Worm (Caenorhabditis elegans) whole organism, L4 larva: ENCODE measurements around the gene F09F7.5.
A peak's percentile ranks its signal among the peaks of the same experiment; 100 is the strongest.

ENCODE experiments used
- ama-1 ChIP-seq: fragments of 150-350 bp; optimal IDR thresholded peaks from 2 replicates; lab custom pipeline; 2014; ENCODE audit warnings: inconsistent platforms, mixed read lengths
- hlh-11 ChIP-seq: fragments of 200-800 bp; sonication (Bioruptor generic); optimal IDR thresholded peaks from 2 replicates; lab custom pipeline; 2018; ENCODE audit warnings: mild to moderate bottlenecking, missing genetic modification characterization, missing compliant biosample characterization
- lsy-2 ChIP-seq, 2 experiments: fragments of 150-350 bp in 1 of 2; sonication (generic microtip) in 1 of 2; optimal IDR thresholded peaks; 2 replicates each; lab custom pipeline; 2014 to 2017; ENCODE audit warnings: missing biosample characterization in 2 of 2, missing genetic modification characterization in 2 of 2
- nhr-237 ChIP-seq: sonication (generic microtip); optimal IDR thresholded peaks from 2 replicates; lab custom pipeline; 2017; ENCODE audit warnings: missing biosample characterization, missing genetic modification characterization
- spr-1 ChIP-seq: sonication (generic microtip); optimal IDR thresholded peaks from 2 replicates; lab custom pipeline; 2016; ENCODE audit warnings: mild to moderate bottlenecking, missing genetic modification characterization, missing compliant biosample characterization
- unc-62 ChIP-seq, 3 experiments: fragments of 150-350 bp in 1 of 3; sonication (generic microtip); optimal IDR thresholded peaks in 2 of 3; peaks in 1 of 3; 1 replicate in 1 of 3; 2 replicates in 2 of 3; lab custom pipeline; 2014 to 2017; ENCODE audit warnings: missing biosample characterization in 3 of 3, missing genetic modification characterization in 3 of 3, missing genetic modification reagents in 3 of 3, missing genotype in 1 of 3
- zag-1 ChIP-seq: fragments of 150-350 bp; optimal IDR thresholded peaks from 2 replicates; lab custom pipeline; 2014; ENCODE audit warnings: missing biosample characterization, missing genetic modification characterization

ce11 chrIII:5508669-5509068, 38.1 kb upstream of the F09F7.5 start, which contains the start of gene D1044.7:
- no peak for TF ChIP-seq zag-1 (tag; lab: Kevin White, UChicago)
- no peak for TF ChIP-seq ama-1 (lab: Kevin White, UChicago)
- no peak for TF ChIP-seq hlh-11 (tag; lab: Kevin White, UChicago)
- no peak for TF ChIP-seq lsy-2 (tag; optimal IDR thresholded peaks at IDR 0.05; lab: Kevin White, UChicago)
- no peak for TF ChIP-seq spr-1 (tag; lab: Kevin White, UChicago)
- TF ChIP-seq nhr-237 (tag; lab: Kevin White, UChicago): no peak
- peak in 1 of 2 experiments; percentile 63 for TF ChIP-seq unc-62 (GFP tag; optimal IDR thresholded peaks at IDR 0.05 in 1 of 2; lab: Kevin White, UChicago)
- TF ChIP-seq unc-62 (tag; optimal IDR thresholded peaks at IDR 0.05; lab: Kevin White, UChicago): no peak
